Worm (Caenorhabditis elegans): ENCODE measurements around the gene F21D9.3.

- TF ChIP-seq vab-15 (tag; optimal IDR thresholded peaks at IDR 0.05) (no peak), fkh-8 (tag; optimal IDR thresholded peaks at IDR 0.05) (no peak), fos-1 (tag; optimal IDR thresholded peaks at IDR 0.05) (no peak)
These were observed 6.6 kb downstream of the F21D9.3 start, which contains the start of gene str-81 for ce11 chrV:19250983-19251382.

All from whole organism, L1 larva.